Fruit fly (Drosophila melanogaster) whole organism, embryonic: ENCODE measurements around the gene Rab9D.

Experiments
- ATbp ChIP-seq: fragments of 200-800 bp; sonication (Bioruptor generic); optimal IDR thresholded peaks from 2 replicates; lab custom pipeline; 2017; ENCODE audit warnings: missing biosample characterization, mild to moderate bottlenecking, missing genetic modification characterization, missing genetic modification reagents
- Ada2b ChIP-seq: fragments of 200-800 bp; sonication (Bioruptor generic); IDR thresholded peaks from 2 replicates; pipeline ENCODE4 v1.3.6; 2022; ENCODE audit warnings: missing biosample characterization, missing genetic modification characterization
- Atf6 ChIP-seq: fragments of 200-800 bp; sonication (Bioruptor generic); IDR thresholded peaks from 2 replicates; pipeline ENCODE4 v1.3.6; 2022; ENCODE audit warnings: missing biosample characterization, missing genetic modification characterization
- Blimp-1 ChIP-seq: fragments of 200-800 bp; sonication (Bioruptor generic); optimal IDR thresholded peaks from 3 replicates; lab custom pipeline; 2018; ENCODE audit warnings: missing biosample characterization, missing genetic modification characterization, mild to moderate bottlenecking, moderate library complexity, missing genetic modification reagents
- Bteb2 ChIP-seq: fragments of 200-800 bp; sonication (Bioruptor generic); optimal IDR thresholded peaks from 2 replicates; lab custom pipeline; 2016; ENCODE audit warnings: missing biosample characterization, missing genetic modification characterization
- CG10267 ChIP-seq: fragments of 200-800 bp; sonication (Bioruptor generic); optimal IDR thresholded peaks from 2 replicates; lab custom pipeline; 2018; ENCODE audit warnings: missing biosample characterization, mild to moderate bottlenecking, missing genetic modification characterization, moderate library complexity
- CG11456 ChIP-seq: fragments of 200-800 bp; sonication (Bioruptor generic); IDR thresholded peaks from 3 replicates; pipeline ENCODE4 v1.3.6; 2022; ENCODE audit warnings: missing biosample characterization, missing genetic modification characterization
- CG11560 ChIP-seq: fragments of 200-800 bp; sonication (Bioruptor generic); IDR thresholded peaks from 3 replicates; pipeline ENCODE4 v1.3.6; 2022; ENCODE audit warnings: missing biosample characterization, missing genetic modification characterization
- CG12104 ChIP-seq: fragments of 200-800 bp; sonication (Bioruptor generic); optimal IDR thresholded peaks from 3 replicates; lab custom pipeline; 2016; ENCODE audit warnings: missing biosample characterization, missing genetic modification characterization
- CG14710 ChIP-seq: fragments of 200-800 bp; sonication (Bioruptor generic); optimal IDR thresholded peaks from 3 replicates; lab custom pipeline; 2019; ENCODE audit warnings: missing biosample characterization, mild to moderate bottlenecking, missing genetic modification characterization, moderate library complexity
- CG16815 ChIP-seq: fragments of 200-800 bp; sonication (Bioruptor generic); optimal IDR thresholded peaks from 3 replicates; lab custom pipeline; 2017; ENCODE audit warnings: missing biosample characterization, mild to moderate bottlenecking, missing genetic modification characterization
- CG17328 ChIP-seq: fragments of 200-800 bp; sonication (Bioruptor generic); IDR thresholded peaks from 2 replicates; pipeline ENCODE4 v1.3.6; 2022; ENCODE audit warnings: missing biosample characterization, missing genetic modification characterization
- CG17359 ChIP-seq: fragments of 200-800 bp; sonication (Bioruptor generic); optimal IDR thresholded peaks from 3 replicates; lab custom pipeline; 2018; ENCODE audit warnings: missing biosample characterization, mild to moderate bottlenecking, missing genetic modification characterization, moderate library complexity
- CG2120 ChIP-seq: fragments of 200-800 bp; sonication (Bioruptor generic); optimal IDR thresholded peaks from 3 replicates; lab custom pipeline; 2016; ENCODE audit warnings: missing biosample characterization, missing genetic modification characterization
- CG2712 ChIP-seq: fragments of 200-800 bp; optimal IDR thresholded peaks from 3 replicates; lab custom pipeline; 2019; ENCODE audit warnings: missing biosample characterization, mild to moderate bottlenecking, missing genetic modification characterization, moderate library complexity
- CG31441 ChIP-seq: fragments of 200-800 bp; sonication (Bioruptor generic); IDR thresholded peaks from 2 replicates; pipeline ENCODE4 v1.3.6; 2022; ENCODE audit warnings: missing biosample characterization, missing genetic modification characterization
- CG4360 ChIP-seq: fragments of 200-800 bp; sonication (Bioruptor generic); IDR thresholded peaks from 2 replicates; pipeline ENCODE4 v1.3.6; 2022; ENCODE audit warnings: missing biosample characterization, missing genetic modification characterization
- CG5953 ChIP-seq: fragments of 200-800 bp; sonication (Bioruptor generic); IDR thresholded peaks from 2 replicates; pipeline ENCODE4 v1.3.6; 2022; ENCODE audit warnings: missing biosample characterization, missing genetic modification characterization
- CG6272 ChIP-seq: fragments of 200-800 bp; sonication (Bioruptor generic); IDR thresholded peaks from 2 replicates; pipeline ENCODE4 v1.3.6; 2022; ENCODE audit warnings: missing biosample characterization, missing genetic modification characterization
- CG7987 ChIP-seq: fragments of 200-800 bp; sonication (Bioruptor generic); optimal IDR thresholded peaks from 2 replicates; lab custom pipeline; 2018; ENCODE audit warnings: missing biosample characterization, mild to moderate bottlenecking, missing genetic modification characterization, moderate library complexity
- CoRest ChIP-seq: fragments of 200-800 bp; sonication (Bioruptor generic); optimal IDR thresholded peaks from 3 replicates; lab custom pipeline; 2018; ENCODE audit warnings: missing biosample characterization, mild to moderate bottlenecking, missing genetic modification characterization, moderate library complexity
- Dip3 ChIP-seq: fragments of 200-800 bp; sonication (Bioruptor generic); optimal IDR thresholded peaks from 3 replicates; lab custom pipeline; 2016; ENCODE audit warnings: missing biosample characterization, missing genetic modification characterization
- Doc2 ChIP-seq: fragments of 200-800 bp; sonication (Bioruptor generic); IDR thresholded peaks from 2 replicates; pipeline ENCODE4 v1.3.6; 2022; ENCODE audit warnings: missing biosample characterization, missing genetic modification characterization
- ERR ChIP-seq: fragments of 200-800 bp; sonication (Bioruptor generic); optimal IDR thresholded peaks from 2 replicates; lab custom pipeline; 2016; ENCODE audit warnings: missing biosample characterization, missing genetic modification characterization
- MBD-R2 ChIP-seq: fragments of 200-800 bp; sonication (Bioruptor generic); IDR thresholded peaks from 2 replicates; pipeline ENCODE4 v1.3.6; 2022; ENCODE audit warnings: missing biosample characterization, missing genetic modification characterization
- Pdp1 ChIP-seq, 2 experiments: fragments of 200-800 bp; sonication (Bioruptor generic); optimal IDR thresholded peaks; 3 replicates each; lab custom pipeline; 2016; ENCODE audit warnings: missing biosample characterization in 2 of 2, missing genetic modification characterization in 2 of 2, mild to moderate bottlenecking in 1 of 2, moderate library complexity in 1 of 2
- Tbp ChIP-seq: fragments of >200 bp; optimal IDR thresholded peaks from 2 replicates; lab custom pipeline; 2018; ENCODE audit warnings: missing biosample characterization, missing genetic modification characterization
- Usf ChIP-seq: fragments of 200-800 bp; sonication (Bioruptor generic); optimal IDR thresholded peaks from 2 replicates; lab custom pipeline; 2017; ENCODE audit warnings: missing genotype, missing biosample characterization, missing genetic modification characterization
- az2 ChIP-seq: fragments of 200-800 bp; sonication (Bioruptor generic); optimal IDR thresholded peaks from 3 replicates; lab custom pipeline; 2016; ENCODE audit warnings: missing biosample characterization, missing genetic modification characterization
- chif ChIP-seq, 2 experiments: fragments of 200-800 bp; sonication (Bioruptor generic); optimal IDR thresholded peaks; 3 replicates each; lab custom pipeline; 2016; ENCODE audit warnings: missing biosample characterization in 2 of 2, missing genetic modification characterization in 2 of 2
- ci ChIP-seq: fragments of 200-800 bp; sonication (Bioruptor generic); IDR thresholded peaks from 3 replicates; pipeline ENCODE4 v1.3.6; 2022; ENCODE audit warnings: missing biosample characterization, missing genetic modification characterization
- ems ChIP-seq: fragments of 200-800 bp; sonication (Bioruptor generic); optimal IDR thresholded peaks from 3 replicates; lab custom pipeline; 2016; ENCODE audit warnings: missing biosample characterization, missing genetic modification characterization
- gcm2 ChIP-seq: fragments of 200-800 bp; sonication (Bioruptor generic); optimal IDR thresholded peaks from 2 replicates; lab custom pipeline; 2016; ENCODE audit warnings: missing biosample characterization, missing genetic modification characterization
- gfzf ChIP-seq: fragments of 200-800 bp; sonication (Bioruptor generic); optimal IDR thresholded peaks from 2 replicates; lab custom pipeline; 2016; ENCODE audit warnings: missing biosample characterization, mild to moderate bottlenecking, missing genetic modification characterization, moderate library complexity
- hth ChIP-seq: fragments of >200 bp; optimal IDR thresholded peaks from 2 replicates; lab custom pipeline; 2017; ENCODE audit warnings: inconsistent platforms
- lmd ChIP-seq: fragments of 200-800 bp; sonication (Bioruptor generic); IDR thresholded peaks from 2 replicates; pipeline ENCODE4 v1.3.6; 2022; ENCODE audit warnings: missing biosample characterization, missing genetic modification characterization
- mirr ChIP-seq: fragments of 200-800 bp; sonication (Bioruptor generic); optimal IDR thresholded peaks from 3 replicates; lab custom pipeline; 2018; ENCODE audit warnings: missing biosample characterization, mild to moderate bottlenecking, missing genetic modification characterization
- org-1 ChIP-seq: fragments of 200-800 bp; sonication (Bioruptor generic); optimal IDR thresholded peaks from 2 replicates; lab custom pipeline; 2017; ENCODE audit warnings: missing biosample characterization, missing genetic modification characterization
- psq ChIP-seq: fragments of 200-800 bp; sonication (Bioruptor generic); optimal IDR thresholded peaks from 2 replicates; lab custom pipeline; 2017; ENCODE audit warnings: missing biosample characterization, missing genetic modification characterization
- scrt ChIP-seq: fragments of 200-800 bp; sonication (Bioruptor generic); optimal IDR thresholded peaks from 2 replicates; lab custom pipeline; 2018; ENCODE audit warnings: missing biosample characterization, mild to moderate bottlenecking, missing genetic modification characterization, moderate library complexity
- sd ChIP-seq: fragments of 200-800 bp; sonication (Bioruptor generic); optimal IDR thresholded peaks from 3 replicates; lab custom pipeline; 2018; ENCODE audit warnings: missing biosample characterization, mild to moderate bottlenecking, missing genetic modification characterization, moderate library complexity
- sens ChIP-seq: fragments of 200-800 bp; sonication (Bioruptor generic); peaks from one replicate; lab custom pipeline; 2016; ENCODE audit warnings: missing biosample characterization, missing genetic modification characterization
- sim ChIP-seq: fragments of 200-800 bp; sonication (Bioruptor generic); IDR thresholded peaks from 2 replicates; pipeline ENCODE4 v1.3.6; 2022; ENCODE audit warnings: missing biosample characterization, missing genetic modification characterization
- sima ChIP-seq: fragments of 200-800 bp; sonication (Bioruptor generic); optimal IDR thresholded peaks from 2 replicates; lab custom pipeline; 2016; ENCODE audit warnings: missing biosample characterization, missing genetic modification characterization
- so ChIP-seq: fragments of 200-800 bp; sonication (Bioruptor generic); IDR thresholded peaks from 3 replicates; pipeline ENCODE4 v1.3.6; 2022; ENCODE audit warnings: missing biosample characterization, missing genetic modification characterization
- sob ChIP-seq: fragments of 200-800 bp; sonication (Bioruptor generic); IDR thresholded peaks from 2 replicates; pipeline ENCODE4 v1.3.6; 2022; ENCODE audit warnings: missing biosample characterization, missing genetic modification characterization
- sr ChIP-seq: fragments of 200-800 bp; sonication (Bioruptor generic); IDR thresholded peaks from 3 replicates; pipeline ENCODE4 v1.3.6; 2022; ENCODE audit warnings: missing biosample characterization, missing genetic modification characterization
- tio ChIP-seq: fragments of 200-800 bp; sonication (Bioruptor generic); optimal IDR thresholded peaks from 2 replicates; lab custom pipeline; 2017; ENCODE audit warnings: missing biosample characterization, missing genetic modification characterization, inconsistent platforms
- tx ChIP-seq: fragments of 200-800 bp; sonication (Bioruptor generic); optimal IDR thresholded peaks from 2 replicates; lab custom pipeline; 2016; ENCODE audit warnings: missing biosample characterization, missing genetic modification characterization
- unpg ChIP-seq: fragments of 200-800 bp; sonication (Bioruptor generic); optimal IDR thresholded peaks from 3 replicates; lab custom pipeline; 2018; ENCODE audit warnings: missing biosample characterization, mild to moderate bottlenecking, missing genetic modification characterization, moderate library complexity
- usp ChIP-seq: fragments of >200 bp; optimal IDR thresholded peaks from 2 replicates; lab custom pipeline; 2017; ENCODE audit warnings: missing biosample characterization, missing genetic modification characterization
- vfl ChIP-seq: fragments of 200-800 bp; sonication (Bioruptor generic); optimal IDR thresholded peaks from 2 replicates; lab custom pipeline; 2016; ENCODE audit warnings: missing biosample characterization, missing genetic modification characterization
- vnd ChIP-seq: fragments of 200-800 bp; sonication (Bioruptor generic); IDR thresholded peaks from 3 replicates; pipeline ENCODE4 v1.3.6; 2022; ENCODE audit warnings: missing biosample characterization, missing genetic modification characterization; ENCODE audit not compliant: partially characterized antibody

Rab9D gene

dm6 chrX:10587445-10587844 is 1.4 kb upstream of the Rab9D start (continued):
- TF ChIP-seq CG6272 (GFP tag; lab: Robert Waterston, UW) (no peak), tx (GFP tag; lab: Kevin White, UChicago) (peak; percentile 18), tio (GFP tag; lab: Kevin White, UChicago) (no peak), org-1 (peak; percentile 6), Tbp (GFP tag; lab: Kevin White, UChicago) (no peak), CG10267 (tag; lab: Kevin White, UChicago) (no peak), CG14710 (tag; lab: Kevin White, UChicago) (no peak), gcm2 (GFP tag; lab: Kevin White, UChicago) (no peak), hth (no peak), CG2712 (tag; lab: Kevin White, UChicago) (peak; percentile 41), psq (GFP tag; lab: Kevin White, UChicago) (no peak), Doc2 (no peak), Ada2b (GFP tag; lab: Robert Waterston, UW) (peak; percentile 68), CG31441 (GFP tag; lab: Robert Waterston, UW) (0 out of 2 replicates have a peak, but pooled peaks have one; percentile 18), gfzf (GFP tag; lab: Kevin White, UChicago) (no peak), MBD-R2 (GFP tag; lab: Robert Waterston, UW) (peak; percentile 15; the same call in 1 of the 2 replicates), sd (tag; lab: Kevin White, UChicago) (no peak), CG4360 (no peak), CG17359 (tag; lab: Kevin White, UChicago) (peak; percentile 25), ci (0 out of 3 replicates have a peak, but pooled peaks have one; percentile 38), ATbp (GFP tag; lab: Kevin White, UChicago) (peak; percentile 2), CG2120 (GFP tag; lab: Kevin White, UChicago) (peak; percentile 61), Usf (GFP tag; lab: Kevin White, UChicago) (no peak), CG5953 (GFP tag; lab: Robert Waterston, UW) (no peak), mirr (GFP tag; lab: Kevin White, UChicago) (no peak), vnd (GFP tag; lab: Robert Waterston, UW) (no peak), vfl (no peak), CG11456 (GFP tag; lab: Robert Waterston, UW) (peak; percentile 73; the same call in 2 of the 3 replicates), ems (GFP tag; lab: Kevin White, UChicago) (peak; percentile 48), ERR (GFP tag; lab: Kevin White, UChicago) (no peak), unpg (GFP tag; lab: Kevin White, UChicago) (peak; percentile 29), Dip3 (GFP tag; lab: Kevin White, UChicago) (peak; percentile 56), chif (GFP tag; optimal IDR thresholded peaks at IDR 0.05; lab: Kevin White, UChicago) (peak in 1 of 2 experiments; percentile 16), sim (no peak), Bteb2 (GFP tag; lab: Kevin White, UChicago) (no peak), Atf6 (GFP tag; lab: Robert Waterston, UW) (peak; percentile 37; the same call in 1 of the 2 replicates), Pdp1 (GFP tag; optimal IDR thresholded peaks at IDR 0.05; lab: Kevin White, UChicago) (peak; percentile 45 to 48), CoRest (peak; percentile 23), CG12104 (GFP tag; lab: Kevin White, UChicago) (no peak), CG7987 (GFP tag; lab: Kevin White, UChicago) (no peak), scrt (GFP tag; lab: Kevin White, UChicago) (peak; percentile 12), so (GFP tag; lab: Robert Waterston, UW) (no peak), sima (GFP tag; lab: Kevin White, UChicago) (no peak), az2 (GFP tag; lab: Kevin White, UChicago) (no peak), Blimp-1 (GFP tag; lab: Kevin White, UChicago) (peak; percentile 10), sens (peak; percentile 71), sr (GFP tag; lab: Robert Waterston, UW) (no peak), usp (GFP tag; lab: Kevin White, UChicago) (no peak), sob (peak; percentile 68), lmd (GFP tag; lab: Robert Waterston, UW) (peak; percentile 49; the same call in 1 of the 2 replicates), CG16815 (GFP tag; lab: Kevin White, UChicago) (no peak), CG17328 (GFP tag; lab: Robert Waterston, UW) (no peak), CG11560 (no peak; the same call in 2 of the 3 replicates)
